Fruit fly (Drosophila melanogaster): ENCODE data around the gene ppk10.

ppk10 gene

dm6 chr2L:10413251-10414127 is 38.7 kb downstream of the ppk10 start, which contains the start of the genes CG5355 and Klp31E (continued):
- TF ChIP-seq CG14710 (tag; optimal IDR thresholded peaks at IDR 0.05) (peak; percentile 83), gfzf (GFP tag; optimal IDR thresholded peaks at IDR 0.05) (peak; percentile 23), ase (GFP tag; IDR thresholded peaks at IDR 0.05) (peak; percentile 4; the same call in 1 of the 3 replicates), Hr3 (GFP tag; optimal IDR thresholded peaks at IDR 0.05) (peak; percentile 71), CG17328 (GFP tag; IDR thresholded peaks at IDR 0.05) (peak; percentile 8; the same call in 1 of the 2 replicates), CG42726 (GFP tag; IDR thresholded peaks at IDR 0.05; ENCODE audit: partially characterized antibody) (no peak), BEAF-32 (GFP tag; optimal IDR thresholded peaks at IDR 0.05) (peak; percentile 67), CG4404 (GFP tag; IDR thresholded peaks at IDR 0.05) (no peak; the same call in 1 of the 2 replicates), gsb (GFP tag; IDR thresholded peaks at IDR 0.05) (no peak), Poxn (GFP tag; IDR thresholded peaks at IDR 0.05) (no peak), Mrtf (GFP tag; IDR thresholded peaks at IDR 0.05) (no peak; the same call in 2 of the 3 replicates), kah (GFP tag; optimal IDR thresholded peaks at IDR 0.05) (no peak), CG1792 (GFP tag; optimal IDR thresholded peaks at IDR 0.05) (peak; percentile 42), sens-2 (GFP tag; IDR thresholded peaks at IDR 0.05) (no peak), vfl (GFP tag; optimal IDR thresholded peaks at IDR 0.05) (peak; percentile 15), Dp (GFP tag; optimal IDR thresholded peaks at IDR 0.05) (no peak), CG11247 (GFP tag; IDR thresholded peaks at IDR 0.05) (peak; percentile 44; the same call in 1 of the 2 replicates), CG12219 (GFP tag; optimal IDR thresholded peaks at IDR 0.05) (peak; percentile 40), CG31388 (GFP tag; optimal IDR thresholded peaks at IDR 0.05) (peak; percentile 28), CG12071 (GFP tag; optimal IDR thresholded peaks at IDR 0.05) (no peak), odd (GFP tag; optimal IDR thresholded peaks at IDR 0.05) (peak; percentile 63), CG15073 (GFP tag; optimal IDR thresholded peaks at IDR 0.05) (no peak), dmrt11E (tag; optimal IDR thresholded peaks at IDR 0.05) (peak; percentile 80), CG13123 (GFP tag; optimal IDR thresholded peaks at IDR 0.05) (peak; percentile 2), danr (GFP tag; IDR thresholded peaks at IDR 0.05) (no peak), CG4617 (GFP tag; optimal IDR thresholded peaks at IDR 0.05; ENCODE audit: borderline replicate concordance) (peak; percentile 6), chm (GFP tag; IDR thresholded peaks at IDR 0.05) (peak; percentile 34), HLH54F (GFP tag; optimal IDR thresholded peaks at IDR 0.05) (peak; percentile 49), hbn (GFP tag; IDR thresholded peaks at IDR 0.05; ENCODE audit: partially characterized antibody) (peak; percentile 80), dati (GFP tag; IDR thresholded peaks at IDR 0.05) (no peak), Taf1 (GFP tag; IDR thresholded peaks at IDR 0.05) (no peak), CG14965 (GFP tag; optimal IDR thresholded peaks at IDR 0.05; ENCODE audit: borderline replicate concordance) (no peak), Hsf (GFP tag; optimal IDR thresholded peaks at IDR 0.05) (peak; percentile 65), sr (GFP tag; IDR thresholded peaks at IDR 0.05) (no peak), zf30C (GFP tag; optimal IDR thresholded peaks at IDR 0.05) (no peak), ttk (GFP tag; IDR thresholded peaks at IDR 0.05) (no peak), nom (GFP tag; optimal IDR thresholded peaks at IDR 0.05) (peak; percentile 9), CG10209 (GFP tag; optimal IDR thresholded peaks at IDR 0.05) (peak; percentile 71), CTCF (GFP tag; optimal IDR thresholded peaks at IDR 0.05) (no peak), Drgx (GFP tag; IDR thresholded peaks at IDR 0.05) (peak; percentile 37), Blimp-1 (GFP tag; optimal IDR thresholded peaks at IDR 0.05) (no peak), yki (optimal IDR thresholded peaks at IDR 0.05) (no peak), Eip74EF (GFP tag; optimal IDR thresholded peaks at IDR 0.05) (no peak), amos (GFP tag; IDR thresholded peaks at IDR 0.05; ENCODE audit: partially characterized antibody) (peak; percentile 68; the same call in 1 of the 2 replicates), vvl (GFP tag; IDR thresholded peaks at IDR 0.05) (peak; percentile 62), CG10543 (GFP tag; optimal IDR thresholded peaks at IDR 0.05) (peak; percentile 72), bigmax (GFP tag; optimal IDR thresholded peaks at IDR 0.05) (no peak), wor (GFP tag; IDR thresholded peaks at IDR 0.05) (0 out of 2 replicates have a peak, but pooled peaks have one; percentile 17), NK7.1 (GFP tag; optimal IDR thresholded peaks at IDR 0.05) (peak; percentile 20)

Measured in whole organism, embryonic.